Worm (Caenorhabditis elegans): ENCODE results near the gene F44E2.7.
A peak's percentile ranks its signal among the peaks of the same experiment; 100 is the strongest.

F44E2.7 gene

DNA sequence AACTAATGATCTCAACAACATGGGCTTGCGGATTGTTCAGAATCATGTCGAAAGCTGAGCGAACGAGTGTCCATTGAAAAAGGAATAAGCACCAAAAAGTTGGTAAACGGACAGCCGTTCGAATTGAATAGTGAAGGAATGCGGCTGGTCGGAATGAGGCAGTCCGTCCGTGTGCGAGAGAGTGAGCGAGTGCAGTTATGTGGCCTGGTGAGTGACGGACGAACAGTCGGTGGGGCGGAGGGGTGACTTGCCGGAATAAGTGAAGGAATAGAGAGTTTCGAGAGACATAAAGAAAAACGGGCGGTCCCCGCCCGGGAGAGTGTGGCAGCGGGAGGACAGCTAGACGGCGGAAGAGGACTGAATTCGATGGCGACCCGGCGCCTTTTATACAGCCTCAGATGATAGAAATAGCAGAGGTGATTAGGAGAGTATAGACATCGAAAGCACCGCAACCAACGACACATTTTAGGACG, 17.1 kb upstream of the F44E2.7 start (continued):
- TF ChIP-seq fax-1 (tag; optimal IDR thresholded peaks at IDR 0.05), result no peak

DNA sequence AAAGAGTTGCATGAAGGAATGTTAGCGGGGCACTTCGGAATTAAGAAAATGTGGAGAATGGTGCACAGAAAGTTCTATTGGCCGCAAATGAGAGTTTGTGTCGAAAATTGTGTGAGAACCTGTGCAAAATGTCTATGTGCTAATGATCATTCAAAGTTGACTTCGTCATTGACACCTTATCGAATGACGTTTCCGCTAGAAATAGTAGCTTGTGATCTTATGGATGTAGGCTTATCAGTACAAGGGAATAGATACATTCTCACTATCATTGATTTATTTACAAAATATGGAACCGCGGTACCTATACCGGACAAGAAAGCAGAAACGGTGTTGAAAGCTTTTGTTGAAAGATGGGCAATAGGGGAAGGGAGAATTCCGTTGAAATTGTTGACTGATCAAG, 10.2 kb upstream of the F44E2.7 start:
- no peak for TF ChIP-seq K02D7.2 (tag; optimal IDR thresholded peaks at IDR 0.05)
- no peak for TF ChIP-seq pag-3 (tag; optimal IDR thresholded peaks at IDR 0.05; ENCODE audit: borderline replicate concordance)
- no peak for TF ChIP-seq ceh-34 (tag; optimal IDR thresholded peaks at IDR 0.05)
- no peak for TF ChIP-seq hlh-8 (tag; optimal IDR thresholded peaks at IDR 0.05)

DNA sequence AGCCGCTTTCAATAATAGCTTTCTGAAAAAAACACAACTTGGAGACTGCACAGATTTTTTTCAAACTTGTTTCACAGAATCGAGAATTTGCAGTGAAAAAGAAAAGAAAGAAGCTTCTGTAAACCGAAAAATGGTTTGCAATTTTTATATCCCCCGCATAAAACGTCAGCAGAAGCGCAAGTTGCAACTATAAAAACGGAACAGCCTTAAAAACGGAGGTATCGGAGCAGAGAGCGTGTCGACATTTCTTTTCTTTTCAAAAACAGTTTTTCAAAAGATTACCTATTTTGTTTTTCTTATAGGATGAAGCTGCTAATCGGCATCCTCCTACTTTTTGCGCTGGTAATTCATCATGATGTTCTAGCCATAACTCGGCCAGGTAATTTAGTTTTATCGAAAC, 3.7 kb upstream of the F44E2.7 start, which contains the start of gene plg-1:
Gene plg-1 (plus strand): TSS at position 301 of the 400 bp plus-strand sequence.
- TF ChIP-seq gmeb-2 (tag; optimal IDR thresholded peaks at IDR 0.05) (no peak), ztf-16 (tag; optimal IDR thresholded peaks at IDR 0.05) (no peak), che-1 (tag; optimal IDR thresholded peaks at IDR 0.05) (no peak), elt-4 (tag; optimal IDR thresholded peaks at IDR 0.05) (no peak), ceh-30 (tag; optimal IDR thresholded peaks at IDR 0.05) (no peak), hlh-30 (tag; optimal IDR thresholded peaks at IDR 0.05; ENCODE audit: insufficient read depth) (no peak), Y22D7AL.16 (tag; optimal IDR thresholded peaks at IDR 0.05) (no peak), ahr-1 (tag; optimal IDR thresholded peaks at IDR 0.05) (no peak), hlh-8 (tag; optimal IDR thresholded peaks at IDR 0.05) (no peak), nfya-1 (tag; optimal IDR thresholded peaks at IDR 0.05) (no peak), ceh-45 (GFP tag; IDR thresholded peaks at IDR 0.05) (no peak), ama-1 (optimal IDR thresholded peaks at IDR 0.05) (no peak), zip-5 (tag; optimal IDR thresholded peaks at IDR 0.05) (no peak), odd-2 (tag; optimal IDR thresholded peaks at IDR 0.05) (no peak), ceh-24 (tag; optimal IDR thresholded peaks at IDR 0.05) (no peak), ceh-14 (tag; optimal IDR thresholded peaks at IDR 0.05) (no peak), ceh-22 (tag; optimal IDR thresholded peaks at IDR 0.05) (no peak), hlh-13 (GFP tag; optimal IDR thresholded peaks at IDR 0.05) (no peak)

DNA sequence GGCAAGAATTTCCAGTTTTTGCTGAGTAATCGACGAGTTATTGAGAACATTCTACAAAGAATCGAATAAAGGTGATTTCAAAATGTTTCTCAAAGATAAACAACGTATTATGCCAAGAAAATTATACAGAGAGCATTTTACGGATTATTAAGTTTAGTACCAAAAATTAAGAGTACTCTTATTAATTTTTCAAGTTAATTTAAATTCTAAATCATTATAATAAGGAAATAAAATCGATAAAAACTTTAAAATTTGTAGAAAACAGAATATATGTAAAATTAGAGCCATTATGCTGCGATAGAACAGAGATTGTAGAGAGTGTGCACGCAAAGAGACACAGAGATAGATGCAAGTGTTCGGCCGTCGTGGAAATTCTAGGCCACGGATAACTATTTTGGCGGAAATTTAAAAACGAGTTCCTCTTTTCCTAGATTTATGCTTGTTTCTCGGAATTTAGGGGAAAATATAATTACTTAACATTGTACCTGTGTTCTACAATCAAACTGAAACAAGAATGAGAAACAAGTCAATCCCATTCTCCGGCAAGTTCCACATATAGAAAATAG, 2.3 kb upstream of the F44E2.7 start, which contains the start of gene F44E2.9:
Gene F44E2.9 (minus strand): TSS at position 51 of the 566 bp plus-strand sequence.
- no peak for TF ChIP-seq elt-2 (tag; optimal IDR thresholded peaks at IDR 0.05)
- no peak for TF ChIP-seq elt-4 (tag; optimal IDR thresholded peaks at IDR 0.05)
- peak; percentile 27 for TF ChIP-seq ceh-18 (tag; optimal IDR thresholded peaks at IDR 0.05)
- no peak for TF ChIP-seq dve-1 (tag; optimal IDR thresholded peaks at IDR 0.05)
- TF ChIP-seq pqm-1 (tag; optimal IDR thresholded peaks at IDR 0.05), result no peak
- TF ChIP-seq ahr-1 (tag; optimal IDR thresholded peaks at IDR 0.05), result no peak
- no peak for TF ChIP-seq pha-4 (tag; optimal IDR thresholded peaks at IDR 0.05)
- no peak for TF ChIP-seq ceh-19 (GFP tag; optimal IDR thresholded peaks at IDR 0.05)
- TF ChIP-seq pha-2 (tag; optimal IDR thresholded peaks at IDR 0.05), result no peak
- no peak for TF ChIP-seq dmd-4 (tag; optimal IDR thresholded peaks at IDR 0.05; ENCODE audit: borderline replicate concordance)
- no peak for TF ChIP-seq F13H6.1 (tag; optimal IDR thresholded peaks at IDR 0.05)
- TF ChIP-seq ttx-3 (tag; optimal IDR thresholded peaks at IDR 0.05), result no peak
- no peak for TF ChIP-seq ceh-9 (tag; optimal IDR thresholded peaks at IDR 0.05)
- no peak for TF ChIP-seq nhr-232 (tag; optimal IDR thresholded peaks at IDR 0.05)
- no peak for TF ChIP-seq ceh-45 (GFP tag; IDR thresholded peaks at IDR 0.05)
- TF ChIP-seq ceh-22 (tag; optimal IDR thresholded peaks at IDR 0.05), result no peak
- no peak for TF ChIP-seq pros-1 (tag; optimal IDR thresholded peaks at IDR 0.05)
- peak; percentile 76 for TF ChIP-seq tbx-7 (tag; optimal IDR thresholded peaks at IDR 0.05)
- no peak for TF ChIP-seq ceh-48 (tag; optimal IDR thresholded peaks at IDR 0.05)
- TF ChIP-seq eyg-1 (tag; optimal IDR thresholded peaks at IDR 0.05), result no peak
- TF ChIP-seq ama-1 (optimal IDR thresholded peaks at IDR 0.05), result no peak
- TF ChIP-seq odd-2 (tag; optimal IDR thresholded peaks at IDR 0.05), result no peak
- TF ChIP-seq ceh-24 (tag; optimal IDR thresholded peaks at IDR 0.05), result no peak
- no peak for TF ChIP-seq K02D7.2 (tag; optimal IDR thresholded peaks at IDR 0.05)
- no peak for TF ChIP-seq nhr-11 (tag; optimal IDR thresholded peaks at IDR 0.05)
- TF ChIP-seq C38D4.7 (GFP tag; optimal IDR thresholded peaks at IDR 0.05), result no peak
- TF ChIP-seq K09A11.1 (tag; optimal IDR thresholded peaks at IDR 0.05; ENCODE audit: insufficient read depth), result no peak
- TF ChIP-seq tbx-2 (tag; optimal IDR thresholded peaks at IDR 0.05), result peak; percentile 78
- no peak for TF ChIP-seq fkh-10 (GFP tag; optimal IDR thresholded peaks at IDR 0.05)
- peak; percentile 87 for TF ChIP-seq C08G9.2 (tag; optimal IDR thresholded peaks at IDR 0.05)
- TF ChIP-seq sdc-2 (tag; optimal IDR thresholded peaks at IDR 0.05), result peak; percentile 11
- no peak for TF ChIP-seq syd-9 (tag; optimal IDR thresholded peaks at IDR 0.05)
- TF ChIP-seq che-1 (tag; optimal IDR thresholded peaks at IDR 0.05), result no peak
